Fruit fly (Drosophila melanogaster): ENCODE data around the gene CG14684.

CG14684 gene

DNA sequence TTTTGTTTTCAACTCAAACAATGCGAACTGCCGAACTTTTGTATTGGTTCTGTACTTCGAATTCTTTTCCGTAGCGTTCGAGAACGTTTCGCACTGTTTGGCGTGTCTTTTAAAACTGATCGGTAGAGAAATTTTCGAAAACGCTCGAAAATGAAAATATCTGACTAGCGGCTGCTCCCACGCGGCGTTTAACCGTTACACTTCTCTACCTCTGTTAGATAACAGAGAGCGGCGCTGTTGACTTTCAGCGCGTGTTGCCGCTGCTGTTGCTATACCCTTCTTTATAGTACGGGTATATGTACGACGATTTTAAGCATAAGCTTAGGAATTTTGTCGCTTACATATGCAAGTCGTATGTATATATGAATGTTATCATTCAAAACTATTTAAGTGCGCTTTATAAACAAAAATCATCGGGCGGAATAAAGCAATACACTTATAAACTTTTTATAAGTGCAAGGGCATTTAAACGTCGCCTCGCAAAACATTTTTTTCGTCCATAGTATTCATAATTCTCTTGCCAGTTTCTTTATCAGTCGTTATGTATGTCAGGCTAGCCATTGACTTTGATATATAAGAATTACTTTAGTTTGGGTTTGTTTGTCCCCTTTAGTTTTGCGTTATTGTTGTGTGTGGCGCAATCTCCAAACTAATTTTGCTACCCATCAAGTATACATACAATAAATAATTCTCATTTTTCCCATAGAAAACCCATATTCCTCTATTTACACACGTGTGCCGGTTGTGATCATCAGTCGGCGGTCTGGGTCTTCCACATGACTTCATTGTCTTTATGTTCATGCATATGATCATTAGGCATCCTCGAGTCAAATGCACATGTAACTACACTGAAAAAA, 25.7 kb upstream of the CG14684 start, which contains the start of gene Phyhd1:
Phyhd1 (minus strand) TSS at position 101 of the 857 bp plus-strand sequence.
- peak; percentile 79 for TF ChIP-seq Mnt (GFP tag; optimal IDR thresholded peaks at IDR 0.05)
- peak; percentile 65 for TF ChIP-seq CG11617 (GFP tag; optimal IDR thresholded peaks at IDR 0.05)
- TF ChIP-seq cic (GFP tag; optimal IDR thresholded peaks at IDR 0.05), result peak; percentile 92
- no peak for TF ChIP-seq cnc (optimal IDR thresholded peaks at IDR 0.05)
- TF ChIP-seq Crg-1 (GFP tag; optimal IDR thresholded peaks at IDR 0.05), result peak; percentile 2
- peak; percentile 51 for TF ChIP-seq CG1620 (GFP tag; optimal IDR thresholded peaks at IDR 0.05)
- TF ChIP-seq kay (GFP tag; ENCODE audit: borderline replicate concordance), result no peak
- no peak for TF ChIP-seq pad (GFP tag; optimal IDR thresholded peaks at IDR 0.05)
- peak; percentile 67 for TF ChIP-seq Hr96 (GFP tag; optimal IDR thresholded peaks at IDR 0.05)
- peak; percentile 71 for TF ChIP-seq CG12768 (GFP tag; optimal IDR thresholded peaks at IDR 0.05)
- TF ChIP-seq ovo (GFP tag; optimal IDR thresholded peaks at IDR 0.05), result peak; percentile 78
- TF ChIP-seq CG33017 (tag; optimal IDR thresholded peaks at IDR 0.05), result peak; percentile 89
- peak; percentile 50 for TF ChIP-seq toe (GFP tag; optimal IDR thresholded peaks at IDR 0.05)
- TF ChIP-seq bab1 (GFP tag; optimal IDR thresholded peaks at IDR 0.05), result peak; percentile 90
- TF ChIP-seq tj (GFP tag; optimal IDR thresholded peaks at IDR 0.05), result peak; percentile 44
- TF ChIP-seq CG7101 (tag; optimal IDR thresholded peaks at IDR 0.05), result peak; percentile 89
- peak; percentile 33 for TF ChIP-seq Clk (GFP tag; optimal IDR thresholded peaks at IDR 0.05)
- peak; percentile 76 for TF ChIP-seq CG14711 (tag; optimal IDR thresholded peaks at IDR 0.05)
- peak; percentile 69 for TF ChIP-seq CG7045 (GFP tag; optimal IDR thresholded peaks at IDR 0.05)
- TF ChIP-seq CG5204 (GFP tag; optimal IDR thresholded peaks at IDR 0.05), result peak; percentile 55

DNA sequence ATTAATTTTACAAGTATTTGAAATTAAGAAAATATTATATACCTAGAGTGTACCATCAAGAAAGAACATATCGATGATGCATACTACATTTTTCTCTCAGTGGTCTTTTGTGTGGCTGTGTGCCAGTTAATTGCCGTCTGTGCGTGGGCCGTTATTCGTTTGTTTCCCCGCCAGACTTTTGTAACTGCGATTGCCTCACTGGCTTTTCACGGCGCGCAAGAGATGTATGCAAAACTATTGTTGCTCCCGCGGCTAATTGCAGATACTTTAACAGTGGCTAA, 25.2 kb upstream of the CG14684 start:
- TF ChIP-seq Crg-1 (GFP tag; optimal IDR thresholded peaks at IDR 0.05) (no peak), Hr96 (GFP tag; optimal IDR thresholded peaks at IDR 0.05) (no peak), CG7101 (tag; optimal IDR thresholded peaks at IDR 0.05) (no peak), pad (GFP tag; optimal IDR thresholded peaks at IDR 0.05) (peak; percentile 90)

DNA sequence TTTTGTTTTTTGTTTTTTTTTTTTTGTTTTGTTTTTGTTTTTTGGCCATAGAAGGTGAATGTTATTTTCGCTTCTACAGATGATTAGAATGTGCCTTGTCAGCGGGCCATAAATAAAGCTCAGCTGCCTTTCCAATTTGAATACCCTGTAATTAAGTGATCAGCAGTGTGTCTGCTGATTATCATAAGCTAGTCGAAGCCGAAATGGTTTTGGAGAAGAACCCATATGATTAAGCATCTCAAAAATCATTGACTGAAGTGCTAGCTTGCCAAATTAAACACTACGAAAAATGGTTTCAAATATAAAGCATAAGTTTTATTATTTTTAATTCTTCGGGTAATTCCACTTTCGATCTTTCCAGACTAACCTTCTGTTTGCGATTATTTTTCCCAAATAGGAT, 23.5 kb upstream of the CG14684 start:
- TF ChIP-seq tj (GFP tag; optimal IDR thresholded peaks at IDR 0.05) (peak; percentile 29), bab1 (GFP tag; optimal IDR thresholded peaks at IDR 0.05) (no peak)

DNA sequence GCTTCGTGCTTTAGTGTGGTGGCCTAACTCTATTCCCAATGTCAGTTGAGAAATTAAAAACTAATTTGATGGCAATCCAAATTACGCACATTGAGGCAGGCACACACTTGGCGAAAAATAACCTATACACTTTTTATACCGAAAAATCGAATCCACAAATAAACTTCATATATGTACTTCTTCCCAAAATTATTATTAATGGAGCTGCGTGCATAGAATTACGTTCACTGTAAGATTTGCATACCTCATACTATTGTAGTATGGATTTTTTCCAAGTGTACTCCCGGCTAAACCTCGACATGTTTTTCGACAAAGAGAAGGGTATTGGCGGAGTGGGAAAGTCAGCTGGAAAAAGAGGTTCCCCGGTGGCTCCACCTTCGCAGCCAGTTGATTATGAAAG, 22.5 kb upstream of the CG14684 start:
- TF ChIP-seq cic (GFP tag; optimal IDR thresholded peaks at IDR 0.05) (no peak), CG7045 (GFP tag; optimal IDR thresholded peaks at IDR 0.05) (no peak), Crg-1 (GFP tag; optimal IDR thresholded peaks at IDR 0.05) (no peak)

DNA sequence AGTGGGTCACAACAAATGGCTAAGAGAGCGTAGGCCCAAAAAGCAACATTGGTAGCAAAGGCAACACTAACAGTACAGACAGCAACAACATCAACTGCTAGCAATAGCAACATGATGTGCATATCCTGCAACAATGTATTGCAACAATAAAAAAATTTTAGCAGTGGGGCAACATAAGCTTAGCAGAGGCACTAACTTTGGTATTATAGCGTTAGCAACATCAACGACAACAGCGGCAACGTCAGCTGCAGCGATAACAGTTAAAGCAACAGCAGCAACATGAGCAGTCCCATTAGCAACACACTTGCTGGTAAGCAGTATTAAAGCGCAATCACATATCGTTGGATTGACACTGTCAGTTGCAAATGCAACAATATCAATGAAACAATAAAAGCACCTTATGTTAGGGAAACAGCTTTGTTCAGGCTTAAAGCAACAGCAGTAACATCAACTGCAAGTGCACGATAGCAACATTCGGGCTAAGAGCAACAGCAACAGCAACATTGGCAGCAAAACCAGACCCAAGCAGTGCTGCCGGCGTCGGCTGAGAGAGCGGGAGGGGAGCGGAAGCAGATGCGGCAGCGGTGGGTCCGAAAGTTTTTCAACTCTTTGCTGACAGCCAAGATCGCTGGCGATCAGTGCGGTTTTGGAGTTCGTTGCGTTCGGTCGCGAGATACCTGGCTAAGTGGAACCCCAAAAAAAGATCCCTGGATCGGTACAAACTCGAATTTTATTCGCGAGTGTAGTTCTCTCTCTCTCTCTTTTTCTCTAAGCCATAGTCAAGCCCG, 20.3 kb upstream of the CG14684 start, which contains the start of gene Skel:
Skel (plus strand) TSS at position 637 of the 788 bp plus-strand sequence.
- TF ChIP-seq bab1 (GFP tag; optimal IDR thresholded peaks at IDR 0.05), result no peak
- TF ChIP-seq cic (GFP tag; optimal IDR thresholded peaks at IDR 0.05), result no peak
- no peak for TF ChIP-seq Clk (GFP tag; optimal IDR thresholded peaks at IDR 0.05)
- TF ChIP-seq CG11617 (GFP tag; optimal IDR thresholded peaks at IDR 0.05), result no peak
- no peak for TF ChIP-seq kay (GFP tag; ENCODE audit: borderline replicate concordance)
- TF ChIP-seq tj (GFP tag; optimal IDR thresholded peaks at IDR 0.05), result no peak
- TF ChIP-seq CG14711 (tag; optimal IDR thresholded peaks at IDR 0.05), result no peak
- no peak for TF ChIP-seq CG12768 (GFP tag; optimal IDR thresholded peaks at IDR 0.05)
- no peak for TF ChIP-seq toe (GFP tag; optimal IDR thresholded peaks at IDR 0.05)
- TF ChIP-seq CG1620 (GFP tag; optimal IDR thresholded peaks at IDR 0.05), result no peak
- no peak for TF ChIP-seq CG7045 (GFP tag; optimal IDR thresholded peaks at IDR 0.05)

DNA sequence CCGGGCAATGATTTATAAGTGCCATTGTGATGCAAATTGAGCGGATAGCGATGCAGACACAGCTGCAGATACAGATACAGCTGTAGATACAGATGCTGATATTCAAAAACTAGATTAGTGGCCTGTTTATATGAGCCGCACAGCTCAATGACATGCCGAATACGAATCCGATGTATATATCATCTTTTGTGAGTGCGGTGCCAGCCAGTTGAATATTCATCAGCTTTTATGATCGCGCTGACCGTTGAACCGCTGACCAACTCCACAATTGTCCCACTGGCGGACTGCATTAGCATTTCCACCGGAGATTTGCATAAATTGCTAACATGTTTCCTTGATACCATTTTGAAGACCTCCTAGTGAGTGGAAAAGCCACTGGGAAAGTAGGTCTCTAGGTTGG, 19.5 kb upstream of the CG14684 start:
- TF ChIP-seq ovo (GFP tag; optimal IDR thresholded peaks at IDR 0.05), result no peak
- TF ChIP-seq bab1 (GFP tag; optimal IDR thresholded peaks at IDR 0.05), result no peak
- TF ChIP-seq pad (GFP tag; optimal IDR thresholded peaks at IDR 0.05), result no peak
- no peak for TF ChIP-seq CG14711 (tag; optimal IDR thresholded peaks at IDR 0.05)
- no peak for TF ChIP-seq cnc (optimal IDR thresholded peaks at IDR 0.05)
- no peak for TF ChIP-seq CG7045 (GFP tag; optimal IDR thresholded peaks at IDR 0.05)
- TF ChIP-seq cic (GFP tag; optimal IDR thresholded peaks at IDR 0.05), result no peak
- no peak for TF ChIP-seq CG5204 (GFP tag; optimal IDR thresholded peaks at IDR 0.05)
- TF ChIP-seq kay (GFP tag; ENCODE audit: borderline replicate concordance), result no peak
- TF ChIP-seq CG12768 (GFP tag; optimal IDR thresholded peaks at IDR 0.05), result no peak
- no peak for TF ChIP-seq toe (GFP tag; optimal IDR thresholded peaks at IDR 0.05)
- TF ChIP-seq CG7101 (tag; optimal IDR thresholded peaks at IDR 0.05), result no peak
- TF ChIP-seq Clk (GFP tag; optimal IDR thresholded peaks at IDR 0.05), result no peak

DNA sequence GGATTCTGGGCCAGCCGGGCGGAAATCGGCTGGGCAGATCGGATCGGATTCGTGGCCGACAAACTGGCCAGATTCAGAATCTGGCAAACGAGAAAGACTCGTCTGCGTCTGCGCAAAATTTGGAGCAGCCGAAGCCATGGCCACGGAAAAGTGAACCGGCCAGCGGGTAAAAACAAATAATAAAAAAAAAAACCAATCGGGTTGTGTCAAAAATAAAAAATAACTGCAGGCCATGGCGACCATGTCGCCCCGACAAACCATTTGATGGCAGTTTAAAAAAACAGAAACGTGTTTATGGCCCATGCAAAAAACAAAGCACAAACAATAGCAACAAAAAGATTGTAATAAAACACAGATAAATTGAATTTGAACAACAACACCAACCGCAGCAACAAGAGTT, 18.6 kb upstream of the CG14684 start:
- no peak for TF ChIP-seq CG12768 (GFP tag; optimal IDR thresholded peaks at IDR 0.05)
- no peak for TF ChIP-seq Mnt (GFP tag; optimal IDR thresholded peaks at IDR 0.05)
- TF ChIP-seq bab1 (GFP tag; optimal IDR thresholded peaks at IDR 0.05), result no peak
- no peak for TF ChIP-seq tj (GFP tag; optimal IDR thresholded peaks at IDR 0.05)
- TF ChIP-seq Hr96 (GFP tag; optimal IDR thresholded peaks at IDR 0.05), result no peak
- TF ChIP-seq toe (GFP tag; optimal IDR thresholded peaks at IDR 0.05), result no peak
- TF ChIP-seq Clk (GFP tag; optimal IDR thresholded peaks at IDR 0.05), result no peak
- TF ChIP-seq pad (GFP tag; optimal IDR thresholded peaks at IDR 0.05), result no peak
- TF ChIP-seq CG7101 (tag; optimal IDR thresholded peaks at IDR 0.05), result no peak
- no peak for TF ChIP-seq CG33017 (tag; optimal IDR thresholded peaks at IDR 0.05)
